Fruit fly (Drosophila melanogaster): ENCODE data around the gene Tsp26A.

DNA sequence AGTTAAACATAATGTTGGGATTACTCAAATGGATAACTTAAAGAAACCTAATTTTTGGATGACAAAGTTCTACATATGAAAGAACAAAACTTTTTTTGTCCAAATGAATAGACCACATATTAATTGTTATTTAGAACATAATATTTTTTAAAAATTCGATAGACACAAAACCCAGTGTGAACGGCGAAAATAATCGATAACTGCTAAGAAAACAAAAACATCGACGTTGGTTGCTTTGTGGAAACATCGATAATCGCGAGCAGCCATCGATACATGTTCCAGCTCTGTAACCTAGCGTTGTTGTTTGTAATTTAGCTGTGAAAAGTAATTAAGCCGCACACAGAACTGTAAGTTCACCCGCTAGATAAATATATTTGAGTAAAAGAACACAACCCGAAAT is 50.5 kb downstream of the Tsp26A start, which contains the start of gene CG9135:
- TF ChIP-seq psq (optimal IDR thresholded peaks at IDR 0.05) (no peak), h (optimal IDR thresholded peaks at IDR 0.05) (no peak), Sin3A (optimal IDR thresholded peaks at IDR 0.05) (no peak)

All from Kc167 (cell line).